Worm (Caenorhabditis elegans) whole organism, late embryonic: ENCODE data around the gene lido-12.

Experiments used
- ama-1 ChIP-seq: fragments of 150-350 bp; optimal IDR thresholded peaks from 2 replicates; lab custom pipeline; 2014
- nhr-11 ChIP-seq: fragments of 150-350 bp; optimal IDR thresholded peaks from 2 replicates; lab custom pipeline; 2014; ENCODE audit warnings: missing biosample characterization, missing genetic modification characterization
- pha-4 ChIP-seq: fragments of 150-350 bp; optimal IDR thresholded peaks from 2 replicates; lab custom pipeline; 2018; ENCODE audit warnings: missing biosample characterization, missing genetic modification reagents, missing genetic modification characterization

- TF ChIP-seq ama-1 (lab: Kevin White, UChicago) (no peak), pha-4 (tag; lab: Kevin White, UChicago) (no peak), nhr-11 (tag; lab: Kevin White, UChicago) (no peak)
Observed at ce11 chrII:2984383-2984782, 21.2 kb upstream of the lido-12 start.
